Fruit fly (Drosophila melanogaster) whole organism: ENCODE measurements around the gene CG6106.

Source experiments
- Dll ChIP-seq: fragments of >200 bp; optimal IDR thresholded peaks from 2 replicates; lab custom pipeline; 2017
- EcR ChIP-seq, 2 experiments: fragments of >200 bp; optimal IDR thresholded peaks; 2 replicates each; lab custom pipeline; 2017; ENCODE audit warnings: missing biosample characterization in 2 of 2, missing genetic modification characterization in 2 of 2, missing genetic modification reagents in 2 of 2
- usp ChIP-seq: fragments of >200 bp; optimal IDR thresholded peaks from 2 replicates; lab custom pipeline; 2017; ENCODE audit warnings: missing biosample characterization, missing genetic modification characterization, mixed read lengths

dm6 chrX:18356141-18356600 is 2.5 kb upstream of the CG6106 start, which contains the start of gene kairos:
- no peak for TF ChIP-seq usp
- no peak for TF ChIP-seq Dll (lab: Kevin White, UChicago)
- no peak for TF ChIP-seq EcR (GFP tag; optimal IDR thresholded peaks at IDR 0.05; lab: Kevin White, UChicago)
